Worm (Caenorhabditis elegans): Measurements from ENCODE around the gene spat-3.
A peak's percentile ranks its signal among the peaks of the same experiment; 100 is the strongest.

spat-3 gene

ce11 chrX:4605828-4606227 lies at the start of gene spat-3:
spat-3 (minus strand) TSS chrX:4605928.
- TF ChIP-seq daf-16 (GFP tag; optimal IDR thresholded peaks at IDR 0.05) (no peak), daf-16 (tag; optimal IDR thresholded peaks at IDR 0.05) (no peak), Y5F2A.4 (GFP tag; optimal IDR thresholded peaks at IDR 0.05) (no peak), saeg-2 (GFP tag; IDR thresholded peaks at IDR 0.05) (no peak), nhr-76 (tag; optimal IDR thresholded peaks at IDR 0.05) (no peak), F44E2.7 (GFP tag; IDR thresholded peaks at IDR 0.05) (no peak), rbr-2 (tag; optimal IDR thresholded peaks at IDR 0.05) (no peak), mes-2 (tag; optimal IDR thresholded peaks at IDR 0.05; ENCODE audit: poor library complexity, severe bottlenecking) (no peak), mxl-3 (GFP tag; optimal IDR thresholded peaks at IDR 0.05) (no peak), dmd-9 (GFP tag; IDR thresholded peaks at IDR 0.05) (no peak), lin-15B (tag; optimal IDR thresholded peaks at IDR 0.05) (no peak), aha-1 (tag) (no peak), mep-1 (tag; optimal IDR thresholded peaks at IDR 0.05) (no peak), nhr-28 (tag; optimal IDR thresholded peaks at IDR 0.05) (no peak), F10B5.3 (tag; optimal IDR thresholded peaks at IDR 0.05) (no peak)

ce11 chrX:4654057-4654456 lies 48.3 kb upstream of the spat-3 start, which contains the start of gene ceh-1:
ceh-1 (minus strand) TSS chrX:4654157.
- TF ChIP-seq jun-1 (tag; optimal IDR thresholded peaks at IDR 0.05) (no peak), ceh-44 (GFP tag; IDR thresholded peaks at IDR 0.05) (no peak), dmd-6 (GFP tag; IDR thresholded peaks at IDR 0.05) (no peak), unc-39 (tag; optimal IDR thresholded peaks at IDR 0.05) (no peak), ceh-20 (GFP tag; IDR thresholded peaks at IDR 0.05) (no peak), daf-8 (GFP tag; IDR thresholded peaks at IDR 0.05) (no peak), set-16 (GFP tag; IDR thresholded peaks at IDR 0.05) (no peak), nhr-76 (tag; optimal IDR thresholded peaks at IDR 0.05) (no peak), T20F7.1 (GFP tag; optimal IDR thresholded peaks at IDR 0.05) (no peak), lsy-2 (tag; optimal IDR thresholded peaks at IDR 0.05) (no peak), ces-1 (GFP tag; optimal IDR thresholded peaks at IDR 0.05) (no peak), lir-3 (tag; optimal IDR thresholded peaks at IDR 0.05) (no peak), ceh-28 (tag; optimal IDR thresholded peaks at IDR 0.05) (no peak), snpc-4 (tag; optimal IDR thresholded peaks at IDR 0.05) (no peak), Y48G9A.11 (GFP tag; IDR thresholded peaks at IDR 0.05) (no peak), mdl-1 (tag; optimal IDR thresholded peaks at IDR 0.05) (no peak)

- TF ChIP-seq F26F4.8 (GFP tag; conservative IDR thresholded peaks at IDR 0.05) (no peak), ztf-7 (tag; optimal IDR thresholded peaks at IDR 0.05) (no peak), attf-4 (tag; optimal IDR thresholded peaks at IDR 0.05) (no peak), ztf-11 (tag; optimal IDR thresholded peaks at IDR 0.05) (no peak), lsy-2 (tag; optimal IDR thresholded peaks at IDR 0.05) (no peak), skn-1 (tag; optimal IDR thresholded peaks at IDR 0.05) (no peak), unc-39 (tag; optimal IDR thresholded peaks at IDR 0.05) (no peak), mep-1 (tag; optimal IDR thresholded peaks at IDR 0.05) (no peak), madf-5 (GFP tag; IDR thresholded peaks at IDR 0.05) (no peak), ceh-20 (GFP tag; IDR thresholded peaks at IDR 0.05) (no peak), hmg-1.1 (GFP tag; IDR thresholded peaks at IDR 0.05) (no peak)
Measured at ce11 chrX:4652950-4653349, 47.2 kb upstream of the spat-3 start.

- TF ChIP-seq zfp-2 (tag; optimal IDR thresholded peaks at IDR 0.05), result no peak
- TF ChIP-seq unc-62 (GFP tag; optimal IDR thresholded peaks at IDR 0.05 in 1 of 2), result peak in 1 of 2 experiments; percentile 85
- TF ChIP-seq unc-62 (tag; optimal IDR thresholded peaks at IDR 0.05), result no peak
- TF ChIP-seq zfp-3 (GFP tag; conservative IDR thresholded peaks at IDR 0.05), result no peak
Measured at ce11 chrX:4651428-4651827, 45.7 kb upstream of the spat-3 start.
